Worm (Caenorhabditis elegans) whole organism, late embryonic: ENCODE data around the gene K02D10.8.

Source experiments
- C38D4.7 ChIP-seq: fragments of 200-800 bp; sonication (Bioruptor generic); optimal IDR thresholded peaks from 2 replicates; lab custom pipeline; 2018; ENCODE audit warnings: mild to moderate bottlenecking, missing genetic modification characterization, moderate library complexity, missing compliant biosample characterization
- F13H6.1 ChIP-seq: sonication (generic microtip); optimal IDR thresholded peaks from 2 replicates; lab custom pipeline; 2016; ENCODE audit warnings: missing genetic modification characterization, missing compliant biosample characterization
- K09A11.1 ChIP-seq: sonication (generic microtip); optimal IDR thresholded peaks from 2 replicates; lab custom pipeline; 2017; ENCODE audit warnings: antibody characterized with exemption, mild to moderate bottlenecking, missing genetic modification characterization, missing compliant biosample characterization; ENCODE audit not compliant: insufficient read depth
- T23F11.4 ChIP-seq: fragments of 200-800 bp; sonication (Bioruptor generic); optimal IDR thresholded peaks from 2 replicates; lab custom pipeline; 2018; ENCODE audit warnings: mild to moderate bottlenecking, missing genetic modification characterization, missing compliant biosample characterization
- Y22D7AL.16 ChIP-seq: sonication (generic microtip); optimal IDR thresholded peaks from 2 replicates; lab custom pipeline; 2016; ENCODE audit warnings: missing genetic modification characterization, missing compliant biosample characterization
- ahr-1 ChIP-seq: sonication (generic microtip); optimal IDR thresholded peaks from 2 replicates; lab custom pipeline; 2016; ENCODE audit warnings: missing genetic modification characterization, missing compliant biosample characterization
- ceh-19 ChIP-seq: fragments of 200-800 bp; sonication (Bioruptor generic); optimal IDR thresholded peaks from 2 replicates; lab custom pipeline; 2018; ENCODE audit warnings: mild to moderate bottlenecking, missing genetic modification characterization, missing compliant biosample characterization
- ceh-22 ChIP-seq: sonication (generic microtip); optimal IDR thresholded peaks from 2 replicates; lab custom pipeline; 2017; ENCODE audit warnings: missing biosample characterization, missing genetic modification characterization
- ceh-24 ChIP-seq: sonication (generic microtip); optimal IDR thresholded peaks from 2 replicates; lab custom pipeline; 2016; ENCODE audit warnings: mild to moderate bottlenecking, missing genetic modification characterization, missing compliant biosample characterization
- ceh-31 ChIP-seq: sonication (generic microtip); optimal IDR thresholded peaks from 2 replicates; lab custom pipeline; 2016; ENCODE audit warnings: missing genetic modification characterization, missing compliant biosample characterization
- ceh-34 ChIP-seq: sonication (generic microtip); optimal IDR thresholded peaks from 2 replicates; lab custom pipeline; 2016; ENCODE audit warnings: mild to moderate bottlenecking, missing genetic modification characterization, missing compliant biosample characterization
- ceh-6 ChIP-seq: fragments of 200-800 bp; sonication (Bioruptor generic); optimal IDR thresholded peaks from 2 replicates; lab custom pipeline; 2018; ENCODE audit warnings: mild to moderate bottlenecking, missing genetic modification characterization, missing compliant biosample characterization
- ceh-9 ChIP-seq: sonication (generic microtip); optimal IDR thresholded peaks from 2 replicates; lab custom pipeline; 2016; ENCODE audit warnings: mild to moderate bottlenecking, missing genetic modification characterization, inconsistent platforms, missing compliant biosample characterization
- elt-4 ChIP-seq: sonication (generic microtip); optimal IDR thresholded peaks from 2 replicates; lab custom pipeline; 2016; ENCODE audit warnings: missing genetic modification characterization, missing compliant biosample characterization
- ets-4 ChIP-seq: sonication (generic microtip); optimal IDR thresholded peaks from 2 replicates; lab custom pipeline; 2016; ENCODE audit warnings: missing genetic modification characterization, missing compliant biosample characterization
- eyg-1 ChIP-seq: sonication (generic microtip); optimal IDR thresholded peaks from 2 replicates; lab custom pipeline; 2016; ENCODE audit warnings: missing genotype, missing genetic modification characterization, missing compliant biosample characterization
- fax-1 ChIP-seq: sonication (generic microtip); optimal IDR thresholded peaks from 2 replicates; lab custom pipeline; 2016; ENCODE audit warnings: missing genotype, missing genetic modification characterization, missing compliant biosample characterization
- fkh-10 ChIP-seq: fragments of 150-350 bp; optimal IDR thresholded peaks from 2 replicates; lab custom pipeline; 2014; ENCODE audit warnings: missing biosample characterization, missing genetic modification reagents, missing genetic modification characterization
- fkh-6 ChIP-seq: sonication (generic microtip); optimal IDR thresholded peaks from 2 replicates; lab custom pipeline; 2016; ENCODE audit warnings: missing genetic modification characterization, missing compliant biosample characterization
- hlh-13 ChIP-seq: fragments of 200-800 bp; sonication (Bioruptor generic); optimal IDR thresholded peaks from 2 replicates; lab custom pipeline; 2018; ENCODE audit warnings: mild to moderate bottlenecking, missing genetic modification characterization, missing compliant biosample characterization
- hlh-15 ChIP-seq: sonication (generic microtip); optimal IDR thresholded peaks from 2 replicates; lab custom pipeline; 2016; ENCODE audit warnings: missing genetic modification characterization, missing compliant biosample characterization
- hlh-30 ChIP-seq: sonication (generic microtip); optimal IDR thresholded peaks from 2 replicates; lab custom pipeline; 2017; ENCODE audit warnings: antibody characterized with exemption, missing genetic modification characterization, missing compliant biosample characterization; ENCODE audit not compliant: insufficient read depth
- hlh-8 ChIP-seq: sonication (generic microtip); optimal IDR thresholded peaks from 2 replicates; lab custom pipeline; 2016; ENCODE audit warnings: missing genotype, missing genetic modification characterization, missing compliant biosample characterization
- lin-11 ChIP-seq: fragments of 200-800 bp; sonication (Bioruptor generic); optimal IDR thresholded peaks from 2 replicates; lab custom pipeline; 2018; ENCODE audit warnings: mild to moderate bottlenecking, missing genetic modification characterization, missing compliant biosample characterization
- madf-2 ChIP-seq: sonication (generic microtip); optimal IDR thresholded peaks from 2 replicates; lab custom pipeline; 2017; ENCODE audit warnings: missing genetic modification characterization, missing compliant biosample characterization
- nfya-1 ChIP-seq: sonication (generic microtip); optimal IDR thresholded peaks from 2 replicates; lab custom pipeline; 2017; ENCODE audit warnings: missing genetic modification characterization, mild to moderate bottlenecking, missing compliant biosample characterization, antibody characterized with exemption, moderate library complexity
- odd-2 ChIP-seq: sonication (generic microtip); optimal IDR thresholded peaks from 2 replicates; lab custom pipeline; 2017; ENCODE audit warnings: antibody characterized with exemption, mild to moderate bottlenecking, missing genetic modification characterization, missing compliant biosample characterization
- pat-9 ChIP-seq: fragments of 200-800 bp; sonication (Bioruptor generic); optimal IDR thresholded peaks from 2 replicates; lab custom pipeline; 2018; ENCODE audit warnings: mild to moderate bottlenecking, missing genetic modification characterization, moderate library complexity, missing compliant biosample characterization
- pha-2 ChIP-seq: sonication (generic microtip); optimal IDR thresholded peaks from 2 replicates; lab custom pipeline; 2017; ENCODE audit warnings: mild to moderate bottlenecking, missing genetic modification characterization, missing compliant biosample characterization
- pros-1 ChIP-seq: fragments of 150-350 bp; optimal IDR thresholded peaks from 2 replicates; lab custom pipeline; 2014; ENCODE audit warnings: missing biosample characterization, missing genetic modification reagents, missing genetic modification characterization
- ref-2 ChIP-seq: sonication (generic microtip); optimal IDR thresholded peaks from 2 replicates; lab custom pipeline; 2016; ENCODE audit warnings: missing genetic modification characterization, missing compliant biosample characterization
- sdc-2 ChIP-seq: sonication (generic microtip); optimal IDR thresholded peaks from 2 replicates; lab custom pipeline; 2016; ENCODE audit warnings: missing genotype, missing genetic modification characterization, missing compliant biosample characterization
- sox-4 ChIP-seq: sonication (generic microtip); optimal IDR thresholded peaks from 2 replicates; lab custom pipeline; 2017; ENCODE audit warnings: mild to moderate bottlenecking, missing genetic modification characterization, inconsistent platforms, missing compliant biosample characterization
- syd-9 ChIP-seq: sonication (generic microtip); optimal IDR thresholded peaks from 2 replicates; lab custom pipeline; 2016; ENCODE audit warnings: mild to moderate bottlenecking, missing genetic modification characterization, moderate library complexity, missing compliant biosample characterization
- tbx-2 ChIP-seq: sonication (generic microtip); optimal IDR thresholded peaks from 2 replicates; lab custom pipeline; 2016; ENCODE audit warnings: missing genetic modification characterization, missing compliant biosample characterization
- tbx-7 ChIP-seq: sonication (generic microtip); optimal IDR thresholded peaks from 2 replicates; lab custom pipeline; 2016; ENCODE audit warnings: missing genotype, missing genetic modification characterization, missing compliant biosample characterization
- unc-3 ChIP-seq, 2 experiments: fragments of 200-800 bp in 1 of 2; sonication (Bioruptor generic) in 1 of 2; sonication (generic microtip) in 1 of 2; conservative IDR thresholded peaks in 1 of 2; optimal IDR thresholded peaks in 1 of 2; 2 replicates each; pipeline versions ENCODE4 v1.3.6 to Lab custom; 2016 to 2022; ENCODE audit warnings: missing compliant biosample characterization in 2 of 2, missing genetic modification characterization in 2 of 2, missing genetic modification reagents in 1 of 2
- unc-42 ChIP-seq: sonication (generic microtip); optimal IDR thresholded peaks from 2 replicates; lab custom pipeline; 2016; ENCODE audit warnings: missing genotype, missing genetic modification characterization, missing compliant biosample characterization
- unc-55 ChIP-seq: sonication (generic microtip); optimal IDR thresholded peaks from 2 replicates; lab custom pipeline; 2017; ENCODE audit warnings: missing biosample characterization, missing genetic modification reagents, missing genetic modification characterization
- zip-5 ChIP-seq: sonication (generic microtip); optimal IDR thresholded peaks from 2 replicates; lab custom pipeline; 2016; ENCODE audit warnings: missing genetic modification characterization, missing compliant biosample characterization
- ztf-16 ChIP-seq: sonication (generic microtip); optimal IDR thresholded peaks from 2 replicates; lab custom pipeline; 2017; ENCODE audit warnings: missing genetic modification characterization, missing compliant biosample characterization

Gene K02D10.8

ce11 chrIII:8767889-8768361 is 18.3 kb upstream of the K02D10.8 start, which contains the start of gene mtss-1 (continued):
- TF ChIP-seq madf-2 (tag; lab: Kevin White, UChicago) (peak; percentile 64), fkh-6 (peak; percentile 70), pha-2 (tag; lab: Kevin White, UChicago) (peak; percentile 74), C38D4.7 (GFP tag; lab: Kevin White, UChicago) (peak; percentile 71), elt-4 (tag; lab: Kevin White, UChicago) (no peak), F13H6.1 (tag; lab: Kevin White, UChicago) (peak; percentile 57), syd-9 (peak; percentile 70), ceh-6 (GFP tag; lab: Kevin White, UChicago) (peak; percentile 67), zip-5 (tag; lab: Kevin White, UChicago) (peak; percentile 66), nfya-1 (tag; lab: Kevin White, UChicago) (peak; percentile 78), ztf-16 (tag; lab: Kevin White, UChicago) (peak; percentile 79), pros-1 (tag; lab: Kevin White, UChicago) (no peak), fkh-10 (peak; percentile 2), sox-4 (tag; lab: Kevin White, UChicago) (peak; percentile 81), ceh-19 (peak; percentile 77), T23F11.4 (GFP tag; lab: Kevin White, UChicago) (peak; percentile 73), ahr-1 (peak; percentile 85), pat-9 (tag; lab: Kevin White, UChicago) (peak; percentile 59), unc-55 (no peak), ceh-31 (tag; lab: Kevin White, UChicago) (peak; percentile 77), hlh-15 (tag; lab: Kevin White, UChicago) (peak; percentile 59), ceh-34 (tag; lab: Kevin White, UChicago) (peak; percentile 81), hlh-30 (tag; lab: Kevin White, UChicago) (no peak), fax-1 (peak; percentile 85), ceh-9 (tag; lab: Kevin White, UChicago) (no peak), sdc-2 (tag; lab: Kevin White, UChicago) (no peak), K09A11.1 (tag; lab: Kevin White, UChicago) (peak; percentile 77), tbx-2 (peak; percentile 72), hlh-8 (peak; percentile 59), ref-2 (tag; lab: Kevin White, UChicago) (peak; percentile 64)

ce11 chrIII:8769253-8769652 is 16.9 kb upstream of the K02D10.8 start, which contains the start of gene K02D10.1:
Gene K02D10.1, plus strand, starts transcription at chrIII:8769536.
- TF ChIP-seq ceh-22 (tag; lab: Kevin White, UChicago) (no peak), eyg-1 (tag; lab: Kevin White, UChicago) (no peak), tbx-7 (no peak), nfya-1 (tag; lab: Kevin White, UChicago) (no peak), ceh-34 (tag; lab: Kevin White, UChicago) (no peak), hlh-13 (no peak), Y22D7AL.16 (no peak)

ce11 chrIII:8770243-8770642 is 15.9 kb upstream of the K02D10.8 start:
- TF ChIP-seq ceh-6 (GFP tag; lab: Kevin White, UChicago) (no peak), ets-4 (no peak), odd-2 (no peak), unc-3 (GFP tag; conservative IDR thresholded peaks at IDR 0.05; lab: Robert Waterston, UW) (no peak), unc-3 (tag; optimal IDR thresholded peaks at IDR 0.05; lab: Kevin White, UChicago) (no peak), ceh-24 (tag; lab: Kevin White, UChicago) (no peak), hlh-13 (no peak), nfya-1 (tag; lab: Kevin White, UChicago) (no peak), lin-11 (tag; lab: Kevin White, UChicago) (no peak), tbx-2 (no peak), unc-42 (tag; lab: Kevin White, UChicago) (no peak)
